Worm (Caenorhabditis elegans): ENCODE data around the gene unc-22.
A peak's percentile ranks its signal among the peaks of the same experiment; 100 is the strongest.

Gene unc-22

ce11 chrIV:11928388-11928787 is 82.4 kb downstream of the unc-22 start (continued):
- TF ChIP-seq Y116A8C.19 (tag; optimal IDR thresholded peaks at IDR 0.05; ENCODE audit: borderline replicate concordance): no peak
- no peak for TF ChIP-seq hlh-4 (tag; optimal IDR thresholded peaks at IDR 0.05)
- TF ChIP-seq mab-9 (GFP tag; IDR thresholded peaks at IDR 0.05): no peak
- peak in 1 of 2 experiments; percentile 9 for TF ChIP-seq ztf-11 (tag; optimal IDR thresholded peaks at IDR 0.05)
- TF ChIP-seq pqm-1 (tag; optimal IDR thresholded peaks at IDR 0.05): no peak
- TF ChIP-seq ama-1 (optimal IDR thresholded peaks at IDR 0.05): no peak
- TF ChIP-seq nhr-19 (GFP tag; conservative IDR thresholded peaks at IDR 0.05): peak; percentile 63
- no peak for TF ChIP-seq ets-5 (GFP tag; IDR thresholded peaks at IDR 0.05)
- no peak for TF ChIP-seq ztf-4 (tag; optimal IDR thresholded peaks at IDR 0.05)
- TF ChIP-seq efl-1 (optimal IDR thresholded peaks at IDR 0.05): peak; percentile 27 to 46
- TF ChIP-seq efl-1 (GFP tag; optimal IDR thresholded peaks at IDR 0.05 in 1 of 2): peak; percentile 6 to 88
- TF ChIP-seq unc-30 (tag; optimal IDR thresholded peaks at IDR 0.05): no peak
- TF ChIP-seq aly-2 (tag; optimal IDR thresholded peaks at IDR 0.05): no peak
- TF ChIP-seq sptf-1 (tag; optimal IDR thresholded peaks at IDR 0.05): no peak
- TF ChIP-seq unc-62 (GFP tag; optimal IDR thresholded peaks at IDR 0.05): no peak
- peak; percentile 15 for TF ChIP-seq tbx-2 (tag; optimal IDR thresholded peaks at IDR 0.05)
- no peak for TF ChIP-seq pax-3 (tag; optimal IDR thresholded peaks at IDR 0.05)
- no peak for TF ChIP-seq isw-1 (GFP tag; IDR thresholded peaks at IDR 0.05)
- peak in 2 of 6 experiments; percentile 20 to 21 for TF ChIP-seq elt-3 (tag; optimal IDR thresholded peaks at IDR 0.05)
- no peak for TF ChIP-seq ceh-8 (GFP tag; optimal IDR thresholded peaks at IDR 0.05)
- no peak for TF ChIP-seq nhr-237 (tag; optimal IDR thresholded peaks at IDR 0.05)
- peak; percentile 68 for TF ChIP-seq nhr-90 (tag; optimal IDR thresholded peaks at IDR 0.05; ENCODE audit: poor library complexity)
- TF ChIP-seq blmp-1 (tag; optimal IDR thresholded peaks at IDR 0.05): peak; percentile 19
- TF ChIP-seq skn-1 (tag; optimal IDR thresholded peaks at IDR 0.05): peak; percentile 55
- TF ChIP-seq dpl-1 (GFP tag; optimal IDR thresholded peaks at IDR 0.05): peak in 2 of 3 experiments; percentile 14 to 16
- no peak for TF ChIP-seq fkh-10 (GFP tag; optimal IDR thresholded peaks at IDR 0.05)
- no peak for TF ChIP-seq lir-3 (tag; optimal IDR thresholded peaks at IDR 0.05; ENCODE audit: poor library complexity)
- TF ChIP-seq nhr-11 (tag; optimal IDR thresholded peaks at IDR 0.05): no peak
- no peak for TF ChIP-seq hlh-17 (GFP tag; optimal IDR thresholded peaks at IDR 0.05; ENCODE audit: borderline replicate concordance)
- no peak for TF ChIP-seq fkh-4 (tag; optimal IDR thresholded peaks at IDR 0.05; ENCODE audit: borderline replicate concordance)
- TF ChIP-seq snu-23 (GFP tag; optimal IDR thresholded peaks at IDR 0.05): peak; percentile 76
- peak in 1 of 2 experiments; percentile 58 for TF ChIP-seq mdl-1 (tag; optimal IDR thresholded peaks at IDR 0.05)
- TF ChIP-seq lin-35 (GFP tag; optimal IDR thresholded peaks at IDR 0.05): peak; percentile 36 to 76
- TF ChIP-seq unc-98 (GFP tag; IDR thresholded peaks at IDR 0.05): no peak
- TF ChIP-seq jun-1 (tag; optimal IDR thresholded peaks at IDR 0.05): peak; percentile 8
- no peak for TF ChIP-seq pag-3 (tag; optimal IDR thresholded peaks at IDR 0.05; ENCODE audit: borderline replicate concordance, insufficient read depth)
- no peak for TF ChIP-seq lin-15B (tag; optimal IDR thresholded peaks at IDR 0.05)
- no peak for TF ChIP-seq sup-37 (GFP tag; optimal IDR thresholded peaks at IDR 0.05)
- TF ChIP-seq F16B12.6 (tag; optimal IDR thresholded peaks at IDR 0.05): no peak
- TF ChIP-seq vab-15 (tag; optimal IDR thresholded peaks at IDR 0.05): no peak
- no peak for TF ChIP-seq egl-27 (tag; optimal IDR thresholded peaks at IDR 0.05)
- peak; percentile 49 for TF ChIP-seq fos-1 (tag; optimal IDR thresholded peaks at IDR 0.05)
- no peak for TF ChIP-seq ceh-90 (tag; optimal IDR thresholded peaks at IDR 0.05)
- no peak for TF ChIP-seq unc-86 (tag; optimal IDR thresholded peaks at IDR 0.05)
- TF ChIP-seq mef-2 (tag; optimal IDR thresholded peaks at IDR 0.05): no peak
- peak; percentile 11 for TF ChIP-seq lin-13 (GFP tag; optimal IDR thresholded peaks at IDR 0.05)
- no peak for TF ChIP-seq C04F5.9 (tag; optimal IDR thresholded peaks at IDR 0.05)
- TF ChIP-seq lin-39 (tag; optimal IDR thresholded peaks at IDR 0.05): no peak
- peak; percentile 29 for TF ChIP-seq swsn-7 (tag; optimal IDR thresholded peaks at IDR 0.05)
- peak; percentile 41 for TF ChIP-seq lin-14 (GFP tag; optimal IDR thresholded peaks at IDR 0.05)
- TF ChIP-seq ceh-63 (GFP tag; optimal IDR thresholded peaks at IDR 0.05): no peak
- TF ChIP-seq elt-2 (tag; optimal IDR thresholded peaks at IDR 0.05): peak; percentile 32
